Fruit fly (Drosophila melanogaster): ENCODE data around the gene Galphai.

Galphai gene

dm6 chr3L:6968961-6969814 is 10.7 kb downstream of the Galphai start, which contains the start of the genes Mis12 and CG9953:
Gene Mis12, minus strand, starts transcription at chr3L:6969048.
Gene CG9953, plus strand, starts transcription at chr3L:6969658.
- peak; percentile 63 for TF ChIP-seq CG17801 (GFP tag; optimal IDR thresholded peaks at IDR 0.05; ENCODE audit: partially characterized antibody)

dm6 chr3L:6967797-6968196 is 12.0 kb downstream of the Galphai start, which contains the start of gene CG10064:
Gene CG10064, minus strand, starts transcription at chr3L:6967897.
- no peak for TF ChIP-seq CG17801 (GFP tag; optimal IDR thresholded peaks at IDR 0.05; ENCODE audit: partially characterized antibody)

dm6 chr3L:6964488-6965152 is 15.2 kb downstream of the Galphai start, which contains the start of gene sgl:
Gene sgl, minus strand, starts transcription at chr3L:6964758.
- TF ChIP-seq CG17801 (GFP tag; optimal IDR thresholded peaks at IDR 0.05; ENCODE audit: partially characterized antibody): peak; percentile 74

dm6 chr3L:6963792-6964487 is 15.9 kb downstream of the Galphai start:
- no peak for TF ChIP-seq CG17801 (GFP tag; optimal IDR thresholded peaks at IDR 0.05; ENCODE audit: partially characterized antibody)

- no peak for TF ChIP-seq CG17801 (GFP tag; optimal IDR thresholded peaks at IDR 0.05; ENCODE audit: partially characterized antibody)
These were observed 16.7 kb downstream of the Galphai start for dm6 chr3L:6963175-6963574.

- TF ChIP-seq CG17801 (GFP tag; optimal IDR thresholded peaks at IDR 0.05; ENCODE audit: partially characterized antibody): no peak
These were observed 17.8 kb downstream of the Galphai start for dm6 chr3L:6961992-6962570.

dm6 chr3L:6957753-6958420 is 22.0 kb downstream of the Galphai start, which contains the start of the genes Uqcc1 and Surf1:
Gene Uqcc1, minus strand, starts transcription at chr3L:6958108.
Gene Surf1, plus strand, starts transcription at chr3L:6958346.
- no peak for TF ChIP-seq CG17801 (GFP tag; optimal IDR thresholded peaks at IDR 0.05; ENCODE audit: partially characterized antibody)

- peak; percentile 94 for TF ChIP-seq CG17801 (GFP tag; optimal IDR thresholded peaks at IDR 0.05; ENCODE audit: partially characterized antibody)
These were observed 24.3 kb downstream of the Galphai start, which contains the start of the genes CG10077 and CG9948 for dm6 chr3L:6955254-6956229. Gene CG10077, minus strand, starts transcription at chr3L:6955904. Gene CG9948, plus strand, starts transcription at chr3L:6955991.

dm6 chr3L:6947188-6947971 is 32.5 kb downstream of the Galphai start:
- TF ChIP-seq CG17801 (GFP tag; optimal IDR thresholded peaks at IDR 0.05; ENCODE audit: partially characterized antibody): no peak

dm6 chr3L:6945357-6945756 is 34.5 kb downstream of the Galphai start:
- TF ChIP-seq CG17801 (GFP tag; optimal IDR thresholded peaks at IDR 0.05; ENCODE audit: partially characterized antibody): no peak

- TF ChIP-seq CG17801 (GFP tag; optimal IDR thresholded peaks at IDR 0.05; ENCODE audit: partially characterized antibody): no peak
These were observed 35.9 kb downstream of the Galphai start for dm6 chr3L:6943948-6944319.

- TF ChIP-seq CG17801 (GFP tag; optimal IDR thresholded peaks at IDR 0.05; ENCODE audit: partially characterized antibody): no peak
These were observed 36.5 kb downstream of the Galphai start for dm6 chr3L:6943204-6943947.

Measured in ovary, adult (tissue).